Fruit fly (Drosophila melanogaster) whole organism, wandering third instar larva: ENCODE results near the gene Fim.

Source experiments
- CG32264 ChIP-seq: fragments of 200-800 bp; sonication (Bioruptor generic); optimal IDR thresholded peaks from 2 replicates; lab custom pipeline; 2016; ENCODE audit warnings: missing biosample characterization, missing genetic modification characterization
- CG9705 ChIP-seq: fragments of 200-800 bp; sonication (Bioruptor generic); optimal IDR thresholded peaks from 2 replicates; lab custom pipeline; 2018; ENCODE audit warnings: missing biosample characterization, mild to moderate bottlenecking, missing genetic modification characterization
- CrebA ChIP-seq: fragments of 200-800 bp; sonication (Bioruptor generic); optimal IDR thresholded peaks from 2 replicates; lab custom pipeline; 2016; ENCODE audit warnings: missing biosample characterization, mild to moderate bottlenecking, missing genetic modification characterization, borderline replicate concordance
- Dfd ChIP-seq: fragments of >200 bp; optimal IDR thresholded peaks from 2 replicates; lab custom pipeline; 2017; ENCODE audit warnings: missing biosample characterization, missing genetic modification characterization
- Dif ChIP-seq: fragments of 200-275, 200-300 bp; sonication (Bioruptor generic); optimal IDR thresholded peaks from 2 replicates; lab custom pipeline; 2018; ENCODE audit warnings: missing biosample characterization, missing genetic modification characterization; ENCODE audit not compliant: partially characterized antibody
- GATAd ChIP-seq: sonication (Bioruptor generic); optimal IDR thresholded peaks from 2 replicates; lab custom pipeline; 2016; ENCODE audit warnings: missing biosample characterization, missing genetic modification characterization
- Hr83 ChIP-seq: fragments of 200-300 bp; sonication (Bioruptor generic); optimal IDR thresholded peaks from 2 replicates; lab custom pipeline; 2016; ENCODE audit warnings: missing biosample characterization, mild to moderate bottlenecking, missing genetic modification characterization, moderate library complexity; ENCODE audit not compliant: poor library complexity, severe bottlenecking
- Mio ChIP-seq: sonication (Bioruptor generic); optimal IDR thresholded peaks from 2 replicates; lab custom pipeline; 2016; ENCODE audit warnings: missing biosample characterization, missing genetic modification characterization
- Myc ChIP-seq: fragments of >200 bp; optimal IDR thresholded peaks from 2 replicates; lab custom pipeline; 2017
- N ChIP-seq: fragments of >200 bp; optimal IDR thresholded peaks from 2 replicates; lab custom pipeline; 2018; ENCODE audit warnings: missing biosample characterization, missing external identifiers, missing genetic modification characterization
- OdsH ChIP-seq: fragments of 200-800 bp; sonication (Bioruptor generic); optimal IDR thresholded peaks from 2 replicates; lab custom pipeline; 2016; ENCODE audit warnings: missing biosample characterization, mild to moderate bottlenecking, missing genetic modification characterization
- Rel ChIP-seq, 2 experiments: fragments of 200-800 bp; sonication (Bioruptor generic) in 1 of 2; optimal IDR thresholded peaks; 2 replicates in 1 of 2; 3 replicates in 1 of 2; lab custom pipeline; 2016 to 2019; ENCODE audit warnings: mild to moderate bottlenecking in 2 of 2, missing biosample characterization in 2 of 2, missing genetic modification characterization in 2 of 2, moderate library complexity in 1 of 2
- Vsx2 ChIP-seq: fragments of 200-300, 225-300 bp; sonication (Bioruptor generic); optimal IDR thresholded peaks from 2 replicates; lab custom pipeline; 2018; ENCODE audit warnings: missing biosample characterization, missing genetic modification characterization; ENCODE audit not compliant: partially characterized antibody
- br ChIP-seq: fragments of 200-800 bp; sonication (Bioruptor generic); optimal IDR thresholded peaks from 2 replicates; lab custom pipeline; 2016; ENCODE audit warnings: missing biosample characterization, missing genetic modification characterization
- dl ChIP-seq, 2 experiments: fragments of 175-275, 200-275 bp in 1 of 2; fragments of 200-275 bp in 1 of 2; sonication (Bioruptor generic); optimal IDR thresholded peaks; lab custom pipeline; 2018; ENCODE audit warnings: mild to moderate bottlenecking in 2 of 2, missing biosample characterization in 2 of 2, missing genetic modification characterization in 2 of 2, moderate library complexity in 2 of 2; ENCODE audit not compliant: partially characterized antibody in 2 of 2, insufficient read depth in 1 of 2
- dsf ChIP-seq: sonication (Bioruptor generic); optimal IDR thresholded peaks from 2 replicates; lab custom pipeline; 2016; ENCODE audit warnings: missing biosample characterization, missing genetic modification characterization, borderline replicate concordance
- ey ChIP-seq: fragments of 200-800 bp; sonication (Bioruptor generic); optimal IDR thresholded peaks from 2 replicates; lab custom pipeline; 2016; ENCODE audit warnings: missing biosample characterization, missing genetic modification characterization
- foxo ChIP-seq, 2 experiments: fragments of 200-800 bp; sonication (Bioruptor generic); optimal IDR thresholded peaks; 2 replicates in 1 of 2; 3 replicates in 1 of 2; lab custom pipeline; 2016 to 2017; ENCODE audit warnings: missing biosample characterization in 2 of 2, missing genetic modification characterization in 2 of 2
- fru ChIP-seq: fragments of 200-800 bp; sonication (Bioruptor generic); optimal IDR thresholded peaks from 3 replicates; lab custom pipeline; 2016; ENCODE audit warnings: missing biosample characterization, mild to moderate bottlenecking, missing genetic modification characterization
- h ChIP-seq: fragments of 200-800 bp; sonication (Bioruptor generic); optimal IDR thresholded peaks from 3 replicates; lab custom pipeline; 2016; ENCODE audit warnings: missing biosample characterization, mild to moderate bottlenecking, missing genetic modification characterization
- jim ChIP-seq: fragments of 175-275, 200-325 bp; sonication (Bioruptor generic); optimal IDR thresholded peaks from 2 replicates; lab custom pipeline; 2016; ENCODE audit warnings: missing biosample characterization, mild to moderate bottlenecking, missing genetic modification characterization
- rgr ChIP-seq: fragments of 200-800 bp; sonication (Bioruptor generic); optimal IDR thresholded peaks from 3 replicates; lab custom pipeline; 2016; ENCODE audit warnings: missing biosample characterization, mild to moderate bottlenecking, missing genetic modification characterization
- sage ChIP-seq: fragments of 200-800 bp; sonication (Bioruptor generic); optimal IDR thresholded peaks from 2 replicates; lab custom pipeline; 2016; ENCODE audit warnings: missing biosample characterization, mild to moderate bottlenecking, missing genetic modification characterization
- sv ChIP-seq: fragments of 200-800 bp; sonication (Bioruptor generic); optimal IDR thresholded peaks from 3 replicates; lab custom pipeline; 2016; ENCODE audit warnings: missing biosample characterization, missing genetic modification characterization
- tai ChIP-seq: sonication (Bioruptor generic); optimal IDR thresholded peaks from 2 replicates; lab custom pipeline; 2016; ENCODE audit warnings: missing biosample characterization, missing genetic modification characterization
- usp ChIP-seq: fragments of >200 bp; optimal IDR thresholded peaks from 2 replicates; lab custom pipeline; 2017; ENCODE audit warnings: missing biosample characterization, missing genetic modification characterization
- woc ChIP-seq: sonication (Bioruptor generic); optimal IDR thresholded peaks from 2 replicates; lab custom pipeline; 2016; ENCODE audit warnings: missing biosample characterization, mild to moderate bottlenecking, missing genetic modification characterization

Gene Fim

DNA sequence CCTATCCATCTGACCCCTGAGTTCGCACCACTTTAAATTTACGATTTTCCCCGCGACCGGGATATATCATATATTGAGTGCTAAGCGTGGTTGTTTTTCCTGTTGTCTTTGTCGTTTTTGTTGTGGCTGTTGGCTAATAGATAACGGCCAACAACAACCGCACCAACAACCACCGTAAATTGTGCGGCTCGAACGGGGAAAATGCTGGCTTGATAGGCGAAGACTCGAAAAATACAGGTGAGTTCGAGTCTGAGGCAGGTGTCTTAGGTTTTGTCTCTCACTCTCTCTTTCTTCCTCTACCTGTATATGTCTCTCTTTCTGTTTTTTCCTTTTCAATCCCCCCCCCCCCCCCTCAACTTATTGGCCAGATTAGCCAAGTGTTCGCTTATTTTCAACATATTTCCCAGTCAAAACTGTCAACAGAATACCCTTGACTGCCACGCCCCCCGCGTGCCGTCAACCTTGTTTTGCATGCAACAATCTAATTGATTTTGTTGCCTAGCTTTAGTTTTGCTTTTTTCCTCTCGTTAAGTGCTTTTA is 15.1 kb upstream of the Fim start:
- TF ChIP-seq Dfd, result peak; percentile 53
- TF ChIP-seq Vsx2 (GFP tag; lab: Kevin White, UChicago), result no peak
- no peak for TF ChIP-seq fru (GFP tag; lab: Kevin White, UChicago)

DNA sequence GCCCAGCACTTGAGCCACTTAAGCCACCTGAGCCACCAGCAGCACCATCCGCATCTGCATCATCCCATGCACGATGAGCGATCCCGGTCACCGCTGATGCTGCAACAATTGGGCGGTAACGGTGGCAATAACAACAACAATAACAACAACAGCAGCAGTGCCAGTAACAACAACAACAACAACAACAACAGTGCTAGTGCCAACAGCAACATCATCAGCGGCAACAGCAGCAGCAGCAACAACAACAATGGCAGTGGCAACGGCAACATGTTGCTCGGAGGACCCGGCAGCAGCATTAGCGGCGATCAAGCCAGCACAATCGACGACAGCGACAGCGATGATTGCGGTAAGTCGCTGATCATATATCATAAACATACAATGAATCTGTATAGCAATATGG is 13.8 kb upstream of the Fim start:
- TF ChIP-seq usp (no peak), h (GFP tag; lab: Kevin White, UChicago) (no peak), CG32264 (GFP tag; lab: Kevin White, UChicago) (no peak), Dfd (peak; percentile 61)

dm6 chrX:17314213-17314612 is 12.5 kb upstream of the Fim start, which contains the start of gene B-H2:
B-H2 (plus strand) TSS chrX:17314581.
- TF ChIP-seq Vsx2 (GFP tag; lab: Kevin White, UChicago) (peak; percentile 88), Dif (GFP tag; lab: Kevin White, UChicago) (peak; percentile 30), woc (GFP tag; lab: Kevin White, UChicago) (no peak), sv (GFP tag; lab: Kevin White, UChicago) (no peak), Rel (GFP tag; optimal IDR thresholded peaks at IDR 0.05; lab: Kevin White, UChicago) (no peak), Rel (tag; optimal IDR thresholded peaks at IDR 0.05; lab: Kevin White, UChicago) (no peak)

DNA sequence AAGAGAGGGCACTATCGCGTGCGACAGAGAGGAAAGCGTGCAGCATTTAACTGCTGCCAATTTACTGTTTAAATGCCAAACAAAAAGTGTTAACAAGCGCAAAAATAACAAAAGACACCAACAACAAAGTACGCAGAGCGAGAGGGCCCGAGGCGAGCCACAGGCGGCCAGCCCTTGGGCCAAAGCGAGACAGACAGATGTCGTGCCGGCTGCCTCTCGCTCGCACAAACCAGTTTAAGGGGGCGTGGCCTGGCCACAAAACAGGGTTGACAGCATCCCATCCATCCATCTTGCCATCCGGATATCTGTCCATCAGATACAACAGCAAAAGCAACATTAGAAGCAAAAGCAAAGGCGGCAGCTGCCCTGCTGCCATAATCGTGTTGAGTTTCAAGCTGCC is 11.6 kb upstream of the Fim start:
- TF ChIP-seq CG9705 (GFP tag; lab: Kevin White, UChicago) (no peak), CrebA (GFP tag; lab: Kevin White, UChicago) (no peak), OdsH (no peak), jim (GFP tag; lab: Kevin White, UChicago) (no peak), dl (GFP tag; optimal IDR thresholded peaks at IDR 0.05; lab: Kevin White, UChicago; ENCODE audit: insufficient read depth in 1 of 2, partially characterized antibody in 2 of 2) (peak in 1 of 2 experiments; percentile 58), tai (GFP tag; lab: Kevin White, UChicago) (no peak), Mio (no peak), Vsx2 (GFP tag; lab: Kevin White, UChicago) (peak; percentile 87), Dif (GFP tag; lab: Kevin White, UChicago) (peak; percentile 86)
- TF ChIP-seq, all 38 proteins: peak for 3

- TF ChIP-seq br (GFP tag; lab: Kevin White, UChicago) (no peak), dsf (GFP tag; lab: Kevin White, UChicago) (no peak), sv (GFP tag; lab: Kevin White, UChicago) (no peak), N (no peak), rgr (no peak), h (GFP tag; lab: Kevin White, UChicago) (no peak), Mio (no peak), ey (no peak), GATAd (GFP tag; lab: Kevin White, UChicago) (no peak), Dfd (no peak), dl (GFP tag; optimal IDR thresholded peaks at IDR 0.05; lab: Kevin White, UChicago; ENCODE audit: insufficient read depth in 1 of 2, partially characterized antibody in 2 of 2) (no peak), fru (GFP tag; lab: Kevin White, UChicago) (no peak), Hr83 (GFP tag; lab: Kevin White, UChicago) (no peak), Rel (GFP tag; optimal IDR thresholded peaks at IDR 0.05; lab: Kevin White, UChicago) (no peak), Rel (tag; optimal IDR thresholded peaks at IDR 0.05; lab: Kevin White, UChicago) (no peak), Dif (GFP tag; lab: Kevin White, UChicago) (no peak), foxo (GFP tag; optimal IDR thresholded peaks at IDR 0.05; lab: Kevin White, UChicago) (no peak)
These were observed 6.5 kb upstream of the Fim start for dm6 chrX:17308211-17308610.

- TF ChIP-seq fru (GFP tag; lab: Kevin White, UChicago) (no peak), Myc (lab: Kevin White, UChicago) (peak; percentile 16), dsf (GFP tag; lab: Kevin White, UChicago) (no peak), Vsx2 (GFP tag; lab: Kevin White, UChicago) (peak; percentile 87), sage (GFP tag; lab: Kevin White, UChicago) (no peak), jim (GFP tag; lab: Kevin White, UChicago) (no peak)
These were observed 3.8 kb upstream of the Fim start for dm6 chrX:17305544-17305943.
